Worm (Caenorhabditis elegans): Measurements from ENCODE around the gene npr-22.
A peak's percentile ranks its signal among the peaks of the same experiment; 100 is the strongest.

npr-22 gene

DNA sequence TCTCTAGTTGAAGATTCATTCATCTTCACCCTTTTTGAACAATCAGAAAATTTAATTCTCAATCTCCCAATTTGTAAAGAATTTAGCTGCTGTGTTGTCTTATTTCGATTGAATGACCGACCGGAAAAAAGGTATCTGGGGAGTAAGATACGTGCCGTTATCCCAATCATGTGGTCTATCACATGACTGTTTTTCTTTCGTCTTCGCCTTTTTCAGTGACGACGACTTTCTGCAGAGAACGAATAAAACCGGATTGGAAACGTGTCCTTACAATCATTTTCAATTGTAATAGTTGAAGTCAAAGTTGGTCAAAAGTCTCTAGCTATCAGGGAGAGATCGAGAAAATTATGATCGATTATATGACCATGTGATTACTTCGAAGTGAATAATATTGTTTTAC lies 30.2 kb upstream of the npr-22 start (continued):
- TF ChIP-seq ZK546.5 (tag; optimal IDR thresholded peaks at IDR 0.05) (no peak), lin-39 (tag; optimal IDR thresholded peaks at IDR 0.05) (no peak), skn-1 (tag; optimal IDR thresholded peaks at IDR 0.05) (no peak), nhr-12 (tag; optimal IDR thresholded peaks at IDR 0.05) (no peak), unc-55 (GFP tag; optimal IDR thresholded peaks at IDR 0.05) (no peak), nhr-23 (tag; optimal IDR thresholded peaks at IDR 0.05) (no peak)

DNA sequence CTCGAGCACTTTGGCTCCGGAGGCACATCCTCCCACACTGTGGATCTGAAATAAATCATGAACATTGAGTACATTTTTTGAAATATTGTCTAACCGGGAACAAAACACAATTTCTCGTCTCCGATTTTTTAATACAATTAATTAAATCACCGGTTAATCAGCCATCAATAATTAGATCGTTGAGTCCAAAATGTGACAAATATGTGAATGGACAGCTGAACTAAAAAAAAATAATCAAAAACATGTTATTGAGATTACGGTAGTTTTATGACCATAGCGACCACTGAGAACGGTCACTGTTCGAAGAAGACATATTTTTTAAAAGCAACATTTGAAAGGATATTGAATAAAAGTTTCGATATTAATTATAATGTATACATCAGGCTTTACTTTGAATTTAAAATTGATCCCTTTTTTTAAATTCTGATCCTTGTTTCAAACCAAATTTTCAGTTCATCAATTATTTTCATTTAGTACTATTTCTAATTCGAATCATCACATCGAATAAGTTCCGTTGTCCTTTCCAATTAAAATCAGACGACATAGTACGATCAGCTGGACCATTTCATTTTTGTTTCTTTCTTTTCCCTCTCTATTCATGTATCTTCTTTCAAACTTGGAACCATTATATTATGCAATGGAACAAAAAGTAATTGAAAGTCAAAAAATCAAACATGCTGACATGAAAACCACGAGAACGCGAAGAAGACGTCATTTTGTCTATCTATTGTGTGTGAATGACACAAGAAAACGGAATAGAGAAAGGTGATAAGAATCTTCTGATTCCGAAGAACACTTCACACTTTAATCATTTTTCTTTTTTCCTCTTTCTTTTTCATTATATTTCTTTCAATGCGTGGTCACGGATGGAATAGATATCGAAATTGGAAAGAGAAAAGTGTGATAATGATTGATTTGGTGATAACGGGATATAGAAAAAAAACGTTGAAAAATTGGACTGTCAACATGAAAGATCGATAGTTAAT lies 28.9 kb upstream of the npr-22 start:
- TF ChIP-seq lin-13 (GFP tag; optimal IDR thresholded peaks at IDR 0.05) (no peak), R02D3.7 (tag; optimal IDR thresholded peaks at IDR 0.05) (no peak), nhr-23 (tag; optimal IDR thresholded peaks at IDR 0.05) (no peak), F13H6.1 (tag; optimal IDR thresholded peaks at IDR 0.05) (peak; percentile 60), lin-39 (tag; optimal IDR thresholded peaks at IDR 0.05) (no peak), Y55F3AM.14 (GFP tag; optimal IDR thresholded peaks at IDR 0.05) (peak; percentile 39), unc-62 (GFP tag; optimal IDR thresholded peaks at IDR 0.05) (no peak), elt-1 (tag; optimal IDR thresholded peaks at IDR 0.05) (no peak), elt-3 (tag; optimal IDR thresholded peaks at IDR 0.05) (no peak), ceh-16 (tag; optimal IDR thresholded peaks at IDR 0.05) (no peak), lsy-2 (tag; optimal IDR thresholded peaks at IDR 0.05) (peak in 1 of 2 experiments; percentile 60), nhr-77 (tag; optimal IDR thresholded peaks at IDR 0.05) (no peak), ZK546.5 (tag; optimal IDR thresholded peaks at IDR 0.05) (no peak), unc-39 (tag; optimal IDR thresholded peaks at IDR 0.05) (no peak), crh-2 (tag; optimal IDR thresholded peaks at IDR 0.05) (peak; percentile 89), nhr-129 (tag; optimal IDR thresholded peaks at IDR 0.05) (peak; percentile 46), sma-9 (GFP tag; optimal IDR thresholded peaks at IDR 0.05) (peak; percentile 96), sma-9 (tag; optimal IDR thresholded peaks at IDR 0.05) (no peak), ztf-11 (tag; optimal IDR thresholded peaks at IDR 0.05) (no peak), mbf-1 (tag; optimal IDR thresholded peaks at IDR 0.05) (no peak), snpc-4 (tag; optimal IDR thresholded peaks at IDR 0.05) (no peak), fos-1 (tag; optimal IDR thresholded peaks at IDR 0.05) (peak; percentile 99), nhr-21 (tag; optimal IDR thresholded peaks at IDR 0.05) (peak; percentile 92), lin-11 (tag; optimal IDR thresholded peaks at IDR 0.05) (no peak), ztf-4 (tag; optimal IDR thresholded peaks at IDR 0.05) (peak; percentile 49), peb-1 (tag; optimal IDR thresholded peaks at IDR 0.05) (no peak), gmeb-1 (tag; optimal IDR thresholded peaks at IDR 0.05) (peak; percentile 58), mab-5 (tag; optimal IDR thresholded peaks at IDR 0.05) (peak; percentile 5), egl-27 (tag; optimal IDR thresholded peaks at IDR 0.05) (peak; percentile 89), ztf-1 (GFP tag; conservative IDR thresholded peaks at IDR 0.05) (no peak), ama-1 (optimal IDR thresholded peaks at IDR 0.05) (no peak), zag-1 (tag; optimal IDR thresholded peaks at IDR 0.05) (no peak), nhr-11 (tag; optimal IDR thresholded peaks at IDR 0.05) (no peak), mdl-1 (tag; optimal IDR thresholded peaks at IDR 0.05) (peak; percentile 36 to 64), aly-2 (tag; optimal IDR thresholded peaks at IDR 0.05) (no peak), nhr-6 (tag; optimal IDR thresholded peaks at IDR 0.05) (peak; percentile 67), nhr-25 (tag; optimal IDR thresholded peaks at IDR 0.05) (peak; percentile 91), sma-3 (GFP tag; optimal IDR thresholded peaks at IDR 0.05) (peak; percentile 94), blmp-1 (tag; optimal IDR thresholded peaks at IDR 0.05; ENCODE audit: insufficient read depth) (peak; percentile 97), skn-1 (tag; optimal IDR thresholded peaks at IDR 0.05) (peak; percentile 43), sem-4 (tag; optimal IDR thresholded peaks at IDR 0.05) (peak; percentile 69), alr-1 (tag; optimal IDR thresholded peaks at IDR 0.05) (no peak), C34F6.9 (tag; optimal IDR thresholded peaks at IDR 0.05) (peak; percentile 16)

Measured in whole organism, L2 larva.